Fruit fly (Drosophila melanogaster) whole organism, prepupa: ENCODE data around the gene ppk24.

Experiments used
- Hr39 ChIP-seq: fragments of 200-800 bp; sonication (Bioruptor generic); optimal IDR thresholded peaks from 2 replicates; lab custom pipeline; 2016; ENCODE audit warnings: missing biosample characterization, missing genetic modification characterization
- dac ChIP-seq: fragments of 200-800 bp; sonication (Bioruptor generic); optimal IDR thresholded peaks from 2 replicates; lab custom pipeline; 2017; ENCODE audit warnings: missing biosample characterization, mild to moderate bottlenecking, missing genetic modification characterization
- net ChIP-seq: fragments of 200-800 bp; sonication (Bioruptor generic); optimal IDR thresholded peaks from 3 replicates; lab custom pipeline; 2016; ENCODE audit warnings: missing biosample characterization, missing genetic modification characterization

- TF ChIP-seq net (GFP tag; lab: Kevin White, UChicago) (peak; percentile 49), dac (GFP tag; lab: Kevin White, UChicago) (no peak), Hr39 (GFP tag; lab: Kevin White, UChicago) (no peak)
These were observed 46.2 kb upstream of the ppk24 start, which contains the start of gene ATPsynC for dm6 chr3R:31218997-31219992.
